Worm (Caenorhabditis elegans) whole organism, L4 larva: ENCODE results near the gene pqn-8.

ENCODE experiments used
- D1046.2 ChIP-seq: fragments of 200-800 bp; sonication (Bioruptor generic); IDR thresholded peaks from 2 replicates; pipeline ENCODE4 v1.3.6; 2022; ENCODE audit warnings: missing genetic modification characterization, missing compliant biosample characterization
- F26F4.8 ChIP-seq: fragments of 200-800 bp; sonication (Bioruptor generic); conservative IDR thresholded peaks from 2 replicates; pipeline ENCODE4 v1.3.6; 2022; ENCODE audit warnings: missing genetic modification characterization, missing compliant biosample characterization
- Y105C5A.15 ChIP-seq: fragments of 200-800 bp; sonication (Bioruptor generic); IDR thresholded peaks from 2 replicates; pipeline ENCODE4 v1.3.6; 2022; ENCODE audit warnings: missing genetic modification characterization, missing compliant biosample characterization
- Y75B8A.6 ChIP-seq: fragments of 200-800 bp; sonication (Bioruptor generic); IDR thresholded peaks from 2 replicates; pipeline ENCODE4 v1.3.6; 2022; ENCODE audit warnings: missing genetic modification reagents, missing genetic modification characterization, missing compliant biosample characterization
- ZK546.5 ChIP-seq, 2 experiments: sonication (generic microtip); optimal IDR thresholded peaks; 2 replicates each; lab custom pipeline; 2017; ENCODE audit warnings: missing biosample characterization in 2 of 2, missing genetic modification characterization in 2 of 2
- aha-1 ChIP-seq: fragments of 150-350 bp; peaks from one replicate; lab custom pipeline; 2014; ENCODE audit warnings: missing biosample characterization, missing genetic modification characterization
- ama-1 ChIP-seq: fragments of 150-350 bp; optimal IDR thresholded peaks from 2 replicates; lab custom pipeline; 2014; ENCODE audit warnings: inconsistent platforms, mixed read lengths
- arid-1 ChIP-seq: fragments of 200-800 bp; sonication (Bioruptor generic); conservative IDR thresholded peaks from 2 replicates; pipeline ENCODE4 v1.3.6; 2022; ENCODE audit warnings: missing genetic modification reagents, missing genetic modification characterization, missing compliant biosample characterization
- ceh-20 ChIP-seq: fragments of 200-800 bp; sonication (Bioruptor generic); IDR thresholded peaks from 2 replicates; pipeline ENCODE4 v1.3.6; 2022; ENCODE audit warnings: missing genetic modification reagents, missing genetic modification characterization, missing compliant biosample characterization
- ceh-28 ChIP-seq: fragments of 150-350 bp; optimal IDR thresholded peaks from 2 replicates; lab custom pipeline; 2014; ENCODE audit warnings: missing biosample characterization, missing genetic modification reagents, missing genetic modification characterization
- ceh-82 ChIP-seq: sonication (generic microtip); optimal IDR thresholded peaks from 2 replicates; lab custom pipeline; 2017; ENCODE audit warnings: missing biosample characterization, missing genetic modification characterization
- daf-16 ChIP-seq, 3 experiments: sonication (generic microtip); optimal IDR thresholded peaks; 2 replicates each; lab custom pipeline; 2016 to 2017; ENCODE audit warnings: missing genetic modification characterization in 3 of 3, missing genetic modification reagents in 3 of 3, mild to moderate bottlenecking in 2 of 3, missing compliant biosample characterization in 2 of 3, missing biosample characterization in 1 of 3, moderate library complexity in 1 of 3
- daf-8 ChIP-seq: fragments of 200-800 bp; sonication (Bioruptor generic); IDR thresholded peaks from 2 replicates; pipeline ENCODE4 v1.3.6; 2022; ENCODE audit warnings: missing genetic modification characterization, missing compliant biosample characterization
- dmd-8 ChIP-seq: fragments of 200-800 bp; sonication (Bioruptor generic); IDR thresholded peaks from 2 replicates; pipeline ENCODE4 v1.3.6; 2022; ENCODE audit warnings: missing genetic modification characterization, missing compliant biosample characterization
- egl-27 ChIP-seq: sonication (generic microtip); optimal IDR thresholded peaks from 3 replicates; lab custom pipeline; 2017; ENCODE audit warnings: missing biosample characterization, missing genetic modification reagents, missing genetic modification characterization
- gei-8 ChIP-seq: fragments of 200-800 bp; sonication (Bioruptor generic); optimal IDR thresholded peaks from 2 replicates; lab custom pipeline; 2018; ENCODE audit warnings: mild to moderate bottlenecking, missing genetic modification characterization, missing compliant biosample characterization
- hif-1 ChIP-seq, 2 experiments: sonication (generic microtip); optimal IDR thresholded peaks; 2 replicates each; lab custom pipeline; 2016 to 2017; ENCODE audit warnings: missing compliant biosample characterization in 2 of 2, missing genetic modification characterization in 2 of 2, missing genetic modification reagents in 2 of 2, missing genotype in 2 of 2, mild to moderate bottlenecking in 1 of 2
- hlh-30 ChIP-seq: sonication (generic microtip); optimal IDR thresholded peaks from 2 replicates; lab custom pipeline; 2017; ENCODE audit warnings: antibody characterized with exemption, mild to moderate bottlenecking, missing genetic modification characterization, missing compliant biosample characterization; ENCODE audit not compliant: insufficient read depth
- lin-1 ChIP-seq: fragments of 200-800 bp; sonication (Bioruptor generic); IDR thresholded peaks from 2 replicates; pipeline ENCODE4 v1.3.6; 2022; ENCODE audit warnings: missing genetic modification reagents, missing genetic modification characterization, missing compliant biosample characterization
- lin-29 ChIP-seq: fragments of 200-800 bp; sonication (Bioruptor generic); IDR thresholded peaks from 2 replicates; pipeline ENCODE4 v1.3.6; 2022; ENCODE audit warnings: missing genetic modification reagents, missing genetic modification characterization, missing compliant biosample characterization
- lin-38 ChIP-seq: fragments of 200-800 bp; sonication (Bioruptor generic); IDR thresholded peaks from 2 replicates; pipeline ENCODE4 v1.3.6; 2022; ENCODE audit warnings: missing genetic modification reagents, missing genetic modification characterization, missing compliant biosample characterization
- lir-3 ChIP-seq: sonication (generic microtip); optimal IDR thresholded peaks from 2 replicates; lab custom pipeline; 2016; ENCODE audit warnings: mild to moderate bottlenecking, missing genetic modification characterization, missing compliant biosample characterization
- madf-5 ChIP-seq, 2 experiments: fragments of 200-800 bp; sonication (Bioruptor generic); IDR thresholded peaks; 2 replicates each; pipeline ENCODE4 v1.3.6; 2022; ENCODE audit warnings: missing compliant biosample characterization in 2 of 2, missing genetic modification characterization in 2 of 2
- mxl-2 ChIP-seq: fragments of 200-800 bp; sonication (Bioruptor generic); conservative IDR thresholded peaks from 2 replicates; pipeline ENCODE4 v1.3.6; 2022; ENCODE audit warnings: missing genetic modification reagents, missing genetic modification characterization, missing compliant biosample characterization
- nhr-11 ChIP-seq: fragments of 150-350 bp; optimal IDR thresholded peaks from 2 replicates; lab custom pipeline; 2014; ENCODE audit warnings: missing biosample characterization, missing genetic modification characterization
- nhr-28 ChIP-seq: fragments of 150-350 bp; optimal IDR thresholded peaks from 2 replicates; lab custom pipeline; 2014; ENCODE audit warnings: missing biosample characterization, missing genetic modification characterization
- nhr-41 ChIP-seq: fragments of 200-800 bp; sonication (Bioruptor generic); IDR thresholded peaks from 2 replicates; pipeline ENCODE4 v1.3.6; 2022; ENCODE audit warnings: missing genetic modification reagents, missing genetic modification characterization, missing compliant biosample characterization
- php-3 ChIP-seq: fragments of 200-800 bp; sonication (Bioruptor generic); IDR thresholded peaks from 2 replicates; pipeline ENCODE4 v1.3.6; 2022; ENCODE audit warnings: missing genetic modification reagents, missing genetic modification characterization, missing compliant biosample characterization
- pqm-1 ChIP-seq: sonication (generic microtip); optimal IDR thresholded peaks from 2 replicates; lab custom pipeline; 2017; ENCODE audit warnings: missing biosample characterization, missing genetic modification characterization
- rbr-2 ChIP-seq: sonication (generic microtip); optimal IDR thresholded peaks from 2 replicates; lab custom pipeline; 2016; ENCODE audit warnings: missing genotype, missing genetic modification characterization, missing compliant biosample characterization
- saeg-2 ChIP-seq: fragments of 200-800 bp; sonication (Bioruptor generic); IDR thresholded peaks from 2 replicates; pipeline ENCODE4 v1.3.6; 2022; ENCODE audit warnings: missing genetic modification reagents, missing genetic modification characterization, missing compliant biosample characterization
- sdz-12 ChIP-seq: fragments of 200-800 bp; sonication (Bioruptor generic); optimal IDR thresholded peaks from 2 replicates; lab custom pipeline; 2018; ENCODE audit warnings: mild to moderate bottlenecking, missing genetic modification characterization, missing compliant biosample characterization
- spr-1 ChIP-seq: sonication (generic microtip); optimal IDR thresholded peaks from 2 replicates; lab custom pipeline; 2016; ENCODE audit warnings: mild to moderate bottlenecking, missing genetic modification characterization, missing compliant biosample characterization
- tag-97 ChIP-seq: fragments of 200-800 bp; sonication (Bioruptor generic); IDR thresholded peaks from 2 replicates; pipeline ENCODE4 v1.3.6; 2022; ENCODE audit warnings: missing genetic modification characterization, missing compliant biosample characterization
- unc-62 ChIP-seq, 3 experiments: fragments of 150-350 bp in 1 of 3; sonication (generic microtip); optimal IDR thresholded peaks in 2 of 3; peaks in 1 of 3; 1 replicate in 1 of 3; 2 replicates in 2 of 3; lab custom pipeline; 2014 to 2017; ENCODE audit warnings: missing biosample characterization in 3 of 3, missing genetic modification characterization in 3 of 3, missing genetic modification reagents in 3 of 3, missing genotype in 1 of 3
- zag-1 ChIP-seq: fragments of 150-350 bp; optimal IDR thresholded peaks from 2 replicates; lab custom pipeline; 2014; ENCODE audit warnings: missing biosample characterization, missing genetic modification characterization
- zfp-2 ChIP-seq: sonication (generic microtip); optimal IDR thresholded peaks from 2 replicates; lab custom pipeline; 2016; ENCODE audit warnings: mild to moderate bottlenecking, missing genetic modification characterization, missing compliant biosample characterization
- ztf-11 ChIP-seq: fragments of 150-350 bp; optimal IDR thresholded peaks from 2 replicates; lab custom pipeline; 2014; ENCODE audit warnings: missing biosample characterization, missing genetic modification characterization
- ztf-7 ChIP-seq: fragments of 150-350 bp; optimal IDR thresholded peaks from 2 replicates; lab custom pipeline; 2014; ENCODE audit warnings: missing biosample characterization, missing genetic modification characterization

pqn-8 gene

DNA sequence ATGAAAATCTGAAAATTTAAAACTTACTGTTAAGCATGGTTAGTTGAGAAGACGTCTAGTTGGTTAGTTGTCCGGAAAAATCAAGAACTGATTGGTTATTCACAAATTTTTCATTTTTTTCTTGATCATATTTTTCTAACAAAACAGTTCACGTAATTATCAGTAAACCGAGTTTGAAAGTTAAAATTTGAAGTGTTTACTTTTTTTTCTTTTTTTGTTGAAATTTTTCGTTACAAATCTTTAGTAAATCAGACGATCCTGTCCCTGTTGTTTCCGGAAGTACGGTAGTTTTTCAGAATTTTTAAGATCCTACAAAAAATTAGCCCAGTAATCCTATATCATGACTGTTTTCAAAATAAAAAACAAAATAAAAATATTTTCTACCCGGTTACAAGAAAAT lies 2.6 kb upstream of the pqn-8 start, which contains the start of gene C05B5.2:
TSS of gene C05B5.2 (minus strand) at position 101 of the 400 bp plus-strand sequence.
- TF ChIP-seq hif-1 (tag; optimal IDR thresholded peaks at IDR 0.05; lab: Kevin White, UChicago) (no peak), arid-1 (GFP tag; lab: Robert Waterston, UW) (no peak), ztf-11 (tag; lab: Kevin White, UChicago) (no peak), Y105C5A.15 (GFP tag; lab: Robert Waterston, UW) (no peak), ceh-82 (no peak), pqm-1 (tag; lab: Kevin White, UChicago) (no peak)

DNA sequence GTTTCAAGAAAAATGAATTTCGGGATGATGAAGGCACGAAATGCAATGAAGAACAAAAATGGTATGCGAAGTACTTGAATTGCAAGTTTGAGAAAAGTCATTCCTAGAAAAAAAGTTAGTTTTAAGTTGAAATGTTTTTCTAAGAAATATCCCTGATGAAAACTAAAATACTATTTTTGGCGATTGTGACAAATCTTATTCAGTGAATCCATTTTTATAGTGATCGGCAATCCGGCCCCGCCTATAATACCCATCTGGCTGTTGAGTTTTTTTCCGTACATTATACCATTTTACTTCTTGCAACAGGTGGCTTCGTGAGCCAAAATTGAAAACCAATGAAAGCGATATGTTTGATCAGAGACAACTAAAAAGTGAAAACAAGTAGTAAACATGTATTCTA lies 1.4 kb upstream of the pqn-8 start, which contains the start of gene C05B5.17:
TSS of gene C05B5.17 (minus strand) at position 101 of the 400 bp plus-strand sequence.
- TF ChIP-seq nhr-28 (tag; lab: Kevin White, UChicago) (no peak), D1046.2 (GFP tag; lab: Robert Waterston, UW) (no peak), lir-3 (tag; lab: Kevin White, UChicago) (no peak), lin-29 (GFP tag; lab: Robert Waterston, UW) (no peak), dmd-8 (GFP tag; lab: Robert Waterston, UW) (no peak), daf-8 (no peak), php-3 (GFP tag; lab: Robert Waterston, UW) (no peak)

DNA sequence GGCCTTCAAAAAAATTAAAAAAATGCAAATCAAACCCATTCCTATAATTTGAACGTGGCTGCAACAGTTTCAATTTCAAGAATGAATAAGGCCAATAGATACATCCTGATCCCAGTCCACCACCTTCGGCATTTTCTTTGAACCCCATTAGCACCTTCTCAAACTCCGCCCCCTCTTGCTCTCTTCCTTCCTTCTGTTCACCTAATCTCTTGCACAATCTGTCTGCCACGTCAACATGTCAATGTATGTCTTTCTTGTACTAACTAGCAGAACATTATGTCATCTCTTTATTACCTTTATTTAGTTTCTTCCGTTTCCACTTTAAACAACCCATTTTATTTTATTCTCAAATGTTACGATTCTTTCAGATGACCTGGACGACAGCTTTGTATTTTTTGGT lies 4.3 kb downstream of the pqn-8 start, which contains the start of gene C05B5.4:
TSS of gene C05B5.4 (plus strand) at position 351 of the 400 bp plus-strand sequence.
- TF ChIP-seq unc-62 (GFP tag; optimal IDR thresholded peaks at IDR 0.05 in 1 of 2; lab: Kevin White, UChicago) = peak in 1 of 2 experiments; percentile 53
- no peak for TF ChIP-seq unc-62 (tag; optimal IDR thresholded peaks at IDR 0.05; lab: Kevin White, UChicago)
- TF ChIP-seq ceh-20 (GFP tag; lab: Robert Waterston, UW) = no peak

DNA sequence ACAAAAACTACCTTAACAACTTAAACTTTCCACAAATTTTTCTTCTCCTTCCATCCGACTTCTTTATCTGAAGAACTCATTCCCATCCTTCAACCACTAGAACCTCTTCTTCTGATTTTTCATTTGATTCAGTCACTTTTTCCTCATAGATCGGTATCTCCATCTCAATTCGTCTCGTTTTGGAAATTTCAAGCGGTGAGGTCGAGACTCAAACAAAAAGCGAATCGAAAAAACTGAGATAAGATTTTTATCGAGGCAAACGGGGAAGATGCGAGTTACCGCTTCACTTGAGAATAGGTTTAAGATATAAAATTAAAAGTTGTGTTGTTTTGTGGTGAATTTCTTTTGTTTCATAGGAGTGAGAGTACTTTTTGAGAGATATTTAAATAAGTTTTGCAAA lies 6.5 kb downstream of the pqn-8 start:
- TF ChIP-seq lin-38 (GFP tag; lab: Robert Waterston, UW) = no peak
- no peak for TF ChIP-seq ztf-7 (tag; lab: Kevin White, UChicago)
- no peak for TF ChIP-seq sdz-12
- no peak for TF ChIP-seq rbr-2
- TF ChIP-seq zag-1 (tag; lab: Kevin White, UChicago) = no peak
- no peak for TF ChIP-seq nhr-11 (tag; lab: Kevin White, UChicago)
- no peak for TF ChIP-seq ceh-20 (GFP tag; lab: Robert Waterston, UW)
- no peak for TF ChIP-seq tag-97 (GFP tag; lab: Robert Waterston, UW)
- TF ChIP-seq daf-16 (GFP tag; optimal IDR thresholded peaks at IDR 0.05; lab: Kevin White, UChicago) = no peak
- TF ChIP-seq daf-16 (tag; optimal IDR thresholded peaks at IDR 0.05; lab: Kevin White, UChicago) = no peak
- no peak for TF ChIP-seq lin-1 (GFP tag; lab: Robert Waterston, UW)
- no peak for TF ChIP-seq ceh-28 (tag; lab: Kevin White, UChicago)
- no peak for TF ChIP-seq hlh-30 (tag; lab: Kevin White, UChicago)

DNA sequence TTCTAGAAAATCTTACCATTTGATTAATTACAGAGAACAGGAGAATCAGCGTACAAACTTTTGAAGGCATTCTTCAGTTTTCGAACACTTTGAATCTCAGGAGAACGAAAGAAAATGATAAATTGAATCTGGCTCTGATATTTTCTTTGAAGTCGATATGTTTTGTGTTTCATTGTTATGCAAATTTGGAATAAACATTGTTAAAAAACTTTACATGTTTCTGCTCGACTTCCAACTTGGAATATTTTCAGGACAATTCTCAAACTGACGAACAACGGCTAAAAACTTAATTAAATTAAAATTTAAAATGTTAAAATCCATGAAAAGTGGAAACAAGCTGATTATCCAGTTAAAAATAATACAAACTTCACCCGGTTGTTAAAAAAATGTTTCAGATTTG lies 9.4 kb downstream of the pqn-8 start, which contains the start of gene C05B5.1:
TSS of gene C05B5.1 (minus strand) at position 101 of the 400 bp plus-strand sequence.
- TF ChIP-seq egl-27 (tag; lab: Kevin White, UChicago) (no peak), ama-1 (lab: Kevin White, UChicago) (no peak), zfp-2 (tag; lab: Kevin White, UChicago) (no peak), ZK546.5 (tag; optimal IDR thresholded peaks at IDR 0.05; lab: Kevin White, UChicago) (no peak), nhr-28 (tag; lab: Kevin White, UChicago) (no peak), zag-1 (tag; lab: Kevin White, UChicago) (no peak), nhr-41 (GFP tag; lab: Robert Waterston, UW) (no peak), madf-5 (GFP tag; IDR thresholded peaks at IDR 0.05; lab: Robert Waterston, UW) (no peak), saeg-2 (no peak), ceh-20 (GFP tag; lab: Robert Waterston, UW) (no peak), aha-1 (tag; lab: Kevin White, UChicago) (no peak), daf-16 (GFP tag; optimal IDR thresholded peaks at IDR 0.05; lab: Kevin White, UChicago) (no peak), daf-16 (tag; optimal IDR thresholded peaks at IDR 0.05; lab: Kevin White, UChicago) (no peak), spr-1 (tag; lab: Kevin White, UChicago) (no peak), gei-8 (GFP tag; lab: Kevin White, UChicago) (no peak), ceh-82 (no peak), mxl-2 (GFP tag; lab: Robert Waterston, UW) (no peak), F26F4.8 (GFP tag; lab: Robert Waterston, UW) (no peak), Y75B8A.6 (GFP tag; lab: Robert Waterston, UW) (no peak)
